Worm (Caenorhabditis elegans) whole organism, young adult: ENCODE measurements around the gene Y44A6D.5.
A peak's percentile ranks its signal among the peaks of the same experiment; 100 is the strongest.

Source experiments
- D2030.7 ChIP-seq: fragments of 200-800 bp; sonication (Bioruptor generic); IDR thresholded peaks from 2 replicates; pipeline ENCODE4 v1.3.6; 2022; ENCODE audit warnings: missing genetic modification reagents, missing genetic modification characterization, missing compliant biosample characterization
- F22D6.2 ChIP-seq: sonication (generic microtip); optimal IDR thresholded peaks from 2 replicates; lab custom pipeline; 2016; ENCODE audit warnings: mild to moderate bottlenecking, missing genetic modification characterization, missing compliant biosample characterization
- F33H1.4 ChIP-seq: fragments of 200-800 bp; sonication (Bioruptor generic); IDR thresholded peaks from 2 replicates; pipeline ENCODE4 v1.3.6; 2022; ENCODE audit warnings: missing genetic modification reagents, missing genetic modification characterization, missing compliant biosample characterization
- F55B11.4 ChIP-seq: sonication (generic microtip); optimal IDR thresholded peaks from 2 replicates; lab custom pipeline; 2016; ENCODE audit warnings: missing compliant biosample characterization, missing genetic modification characterization, borderline replicate concordance; ENCODE audit not compliant: insufficient read depth
- K12H6.12 ChIP-seq: fragments of 200-800 bp; sonication (Bioruptor generic); optimal IDR thresholded peaks from 2 replicates; lab custom pipeline; 2018; ENCODE audit warnings: mild to moderate bottlenecking, missing genetic modification characterization, missing compliant biosample characterization
- Y53G8AR.9 ChIP-seq: fragments of 200-800 bp; sonication (Bioruptor generic); conservative IDR thresholded peaks from 2 replicates; pipeline ENCODE4 v1.3.6; 2022; ENCODE audit warnings: missing genetic modification reagents, missing genetic modification characterization, missing compliant biosample characterization
- Y56A3A.18 ChIP-seq: fragments of 200-800 bp; sonication (Bioruptor generic); IDR thresholded peaks from 2 replicates; pipeline ENCODE4 v1.3.6; 2022; ENCODE audit warnings: missing genetic modification reagents, missing genetic modification characterization, missing compliant biosample characterization
- Y95B8A.8 ChIP-seq: fragments of 200-800 bp; sonication (Bioruptor generic); IDR thresholded peaks from 2 replicates; pipeline ENCODE4 v1.3.6; 2022; ENCODE audit warnings: missing genetic modification reagents, missing genetic modification characterization, missing compliant biosample characterization
- ZK185.1 ChIP-seq: sonication (generic microtip); optimal IDR thresholded peaks from 2 replicates; lab custom pipeline; 2016; ENCODE audit warnings: mild to moderate bottlenecking, missing genetic modification characterization, missing compliant biosample characterization; ENCODE audit not compliant: poor library complexity, severe bottlenecking
- akir-1 ChIP-seq: fragments of 200-800 bp; sonication (Bioruptor generic); optimal IDR thresholded peaks from 2 replicates; lab custom pipeline; 2018; ENCODE audit warnings: mild to moderate bottlenecking, missing genetic modification characterization, moderate library complexity, missing compliant biosample characterization
- aptf-3 ChIP-seq: fragments of 200-800 bp; sonication (Bioruptor generic); IDR thresholded peaks from 2 replicates; pipeline ENCODE4 v1.3.6; 2022; ENCODE audit warnings: missing genetic modification characterization, missing compliant biosample characterization
- attf-3 ChIP-seq: fragments of 200-800 bp; sonication (Bioruptor generic); conservative IDR thresholded peaks from 2 replicates; pipeline ENCODE4 v1.3.6; 2022; ENCODE audit warnings: missing genetic modification reagents, missing genetic modification characterization, missing compliant biosample characterization
- attf-5 ChIP-seq: fragments of 200-800 bp; sonication (Bioruptor generic); optimal IDR thresholded peaks from 2 replicates; lab custom pipeline; 2018; ENCODE audit warnings: mild to moderate bottlenecking, missing genetic modification characterization, missing compliant biosample characterization
- bed-2 ChIP-seq: fragments of 200-800 bp; sonication (Bioruptor generic); IDR thresholded peaks from 2 replicates; pipeline ENCODE4 v1.3.6; 2022; ENCODE audit warnings: missing genetic modification reagents, missing genetic modification characterization, missing compliant biosample characterization
- ceh-100 ChIP-seq: fragments of 200-800 bp; sonication (Bioruptor generic); IDR thresholded peaks from 2 replicates; pipeline ENCODE4 v1.3.6; 2022; ENCODE audit warnings: missing genetic modification reagents, missing genetic modification characterization, missing compliant biosample characterization
- ceh-58 ChIP-seq: fragments of 200-800 bp; sonication (Bioruptor generic); IDR thresholded peaks from 2 replicates; pipeline ENCODE4 v1.3.6; 2022; ENCODE audit warnings: missing genetic modification characterization, missing compliant biosample characterization
- die-1 ChIP-seq: sonication (generic microtip); optimal IDR thresholded peaks from 2 replicates; lab custom pipeline; 2016; ENCODE audit warnings: missing genotype, mild to moderate bottlenecking, missing genetic modification characterization, missing compliant biosample characterization
- dox-1 ChIP-seq: fragments of 200-800 bp; sonication (Bioruptor generic); IDR thresholded peaks from 2 replicates; pipeline ENCODE4 v1.3.6; 2022; ENCODE audit warnings: missing genetic modification reagents, missing genetic modification characterization, missing compliant biosample characterization
- dpff-1 ChIP-seq: sonication (generic microtip); optimal IDR thresholded peaks from 2 replicates; lab custom pipeline; 2017; ENCODE audit warnings: mild to moderate bottlenecking, missing genetic modification characterization, missing compliant biosample characterization
- hmg-20 ChIP-seq: fragments of 200-800 bp; sonication (Bioruptor generic); IDR thresholded peaks from 2 replicates; pipeline ENCODE4 v1.3.6; 2022; ENCODE audit warnings: missing genetic modification reagents, missing genetic modification characterization, missing compliant biosample characterization
- lsl-1 ChIP-seq: fragments of 200-800 bp; sonication (Bioruptor generic); optimal IDR thresholded peaks from 2 replicates; lab custom pipeline; 2018; ENCODE audit warnings: mild to moderate bottlenecking, missing genetic modification characterization, moderate library complexity, missing compliant biosample characterization
- lsy-27 ChIP-seq: sonication (generic microtip); optimal IDR thresholded peaks from 2 replicates; lab custom pipeline; 2017; ENCODE audit warnings: missing genetic modification characterization, mild to moderate bottlenecking, missing compliant biosample characterization, antibody characterized with exemption, missing genotype, borderline replicate concordance; ENCODE audit not compliant: insufficient read depth
- madf-10 ChIP-seq: sonication (generic microtip); optimal IDR thresholded peaks from 2 replicates; lab custom pipeline; 2016; ENCODE audit warnings: mild to moderate bottlenecking, missing genetic modification characterization, missing compliant biosample characterization
- madf-3 ChIP-seq: fragments of 200-800 bp; sonication (Bioruptor generic); IDR thresholded peaks from 2 replicates; pipeline ENCODE4 v1.3.6; 2022; ENCODE audit warnings: missing genetic modification reagents, missing genetic modification characterization, missing compliant biosample characterization
- madf-6 ChIP-seq: fragments of 200-800 bp; sonication (Bioruptor generic); IDR thresholded peaks from 2 replicates; pipeline ENCODE4 v1.3.6; 2022; ENCODE audit warnings: missing genetic modification reagents, missing genetic modification characterization, missing compliant biosample characterization
- mcd-1 ChIP-seq: fragments of 200-800 bp; sonication (Bioruptor generic); IDR thresholded peaks from 2 replicates; pipeline ENCODE4 v1.3.6; 2022; ENCODE audit warnings: missing genetic modification reagents, missing genetic modification characterization, missing compliant biosample characterization
- mel-28 ChIP-seq: sonication (generic microtip); optimal IDR thresholded peaks from 2 replicates; lab custom pipeline; 2016; ENCODE audit warnings: borderline replicate concordance, mild to moderate bottlenecking, missing genetic modification characterization, missing compliant biosample characterization
- mes-4 ChIP-seq: sonication (generic microtip); optimal IDR thresholded peaks from 2 replicates; lab custom pipeline; 2016; ENCODE audit warnings: missing genotype, missing genetic modification characterization, missing compliant biosample characterization
- nfya-2 ChIP-seq: fragments of 200-800 bp; sonication (Bioruptor generic); IDR thresholded peaks from 2 replicates; pipeline ENCODE4 v1.3.6; 2022; ENCODE audit warnings: missing genetic modification reagents, missing genetic modification characterization, missing compliant biosample characterization
- nhr-27 ChIP-seq: fragments of 200-800 bp; sonication (Bioruptor generic); optimal IDR thresholded peaks from 2 replicates; lab custom pipeline; 2018; ENCODE audit warnings: mild to moderate bottlenecking, missing genetic modification characterization, moderate library complexity, missing compliant biosample characterization
- nhr-80 ChIP-seq: sonication (generic microtip); optimal IDR thresholded peaks from 2 replicates; lab custom pipeline; 2016; ENCODE audit warnings: missing genetic modification characterization, missing compliant biosample characterization
- pbrm-1 ChIP-seq: fragments of 200-800 bp; sonication (Bioruptor generic); IDR thresholded peaks from 2 replicates; pipeline ENCODE4 v1.3.6; 2022; ENCODE audit warnings: missing genetic modification reagents, missing genetic modification characterization, missing compliant biosample characterization
- pha-4 ChIP-seq: fragments of 150-350 bp; sonication (generic microtip); optimal IDR thresholded peaks from 2 replicates; lab custom pipeline; 2014; ENCODE audit warnings: missing biosample characterization, missing genetic modification reagents, missing genetic modification characterization
- rec-8 ChIP-seq, 2 experiments: sonication (generic microtip); optimal IDR thresholded peaks; 2 replicates each; lab custom pipeline; 2016; ENCODE audit warnings: mild to moderate bottlenecking in 2 of 2, missing genetic modification characterization in 2 of 2, missing genetic modification reagents in 2 of 2, missing genotype in 2 of 2, missing biosample characterization in 1 of 2, missing compliant biosample characterization in 1 of 2, moderate library complexity in 1 of 2
- snpc-1.1 ChIP-seq: sonication (generic microtip); optimal IDR thresholded peaks from 2 replicates; lab custom pipeline; 2017; ENCODE audit warnings: missing genetic modification characterization, mild to moderate bottlenecking, missing compliant biosample characterization, antibody characterized with exemption, moderate library complexity, missing genotype, missing genetic modification reagents; ENCODE audit not compliant: insufficient read depth
- snpc-1.3 ChIP-seq: sonication (generic microtip); optimal IDR thresholded peaks from 2 replicates; lab custom pipeline; 2017; ENCODE audit warnings: missing genetic modification characterization, mild to moderate bottlenecking, missing compliant biosample characterization, antibody characterized with exemption, moderate library complexity, missing genotype, missing genetic modification reagents; ENCODE audit not compliant: insufficient read depth
- somi-1 ChIP-seq: fragments of 200-800 bp; sonication (Bioruptor generic); optimal IDR thresholded peaks from 2 replicates; lab custom pipeline; 2018; ENCODE audit warnings: mild to moderate bottlenecking, missing genetic modification characterization, missing compliant biosample characterization
- unc-130 ChIP-seq: sonication (generic microtip); optimal IDR thresholded peaks from 2 replicates; lab custom pipeline; 2016; ENCODE audit warnings: missing genetic modification reagents, missing genetic modification characterization, missing compliant biosample characterization
- xnd-1 ChIP-seq: sonication (generic microtip); optimal IDR thresholded peaks from 2 replicates; lab custom pipeline; 2016; ENCODE audit warnings: missing genotype, missing genetic modification reagents, missing genetic modification characterization, missing compliant biosample characterization
- zfh-2 ChIP-seq: fragments of 200-800 bp; sonication (Bioruptor generic); conservative IDR thresholded peaks from 2 replicates; pipeline ENCODE4 v1.3.6; 2022; ENCODE audit warnings: missing genetic modification reagents, missing genetic modification characterization, missing compliant biosample characterization
- ztf-18 ChIP-seq: sonication (generic microtip); optimal IDR thresholded peaks from 2 replicates; lab custom pipeline; 2016; ENCODE audit warnings: missing genotype, mild to moderate bottlenecking, missing genetic modification characterization, missing compliant biosample characterization
- ztf-22 ChIP-seq: fragments of 200-800 bp; sonication (Bioruptor generic); optimal IDR thresholded peaks from 2 replicates; lab custom pipeline; 2018; ENCODE audit warnings: mild to moderate bottlenecking, missing genetic modification characterization, moderate library complexity, missing compliant biosample characterization
- ztf-28 ChIP-seq: fragments of 200-800 bp; sonication (Bioruptor generic); IDR thresholded peaks from 2 replicates; pipeline ENCODE4 v1.3.6; 2022; ENCODE audit warnings: missing genetic modification reagents, missing genetic modification characterization, missing compliant biosample characterization
- ztf-3 ChIP-seq: fragments of 200-800 bp; sonication (Bioruptor generic); optimal IDR thresholded peaks from 2 replicates; lab custom pipeline; 2018; ENCODE audit warnings: mild to moderate bottlenecking, missing genetic modification characterization, missing compliant biosample characterization

Y44A6D.5 gene

ce11 chrV:20797918-20798317 lies 4.9 kb downstream of the Y44A6D.5 start, which contains the start of gene sdf-9:
Gene sdf-9 (plus strand): TSS chrV:20798218.
- no peak for TF ChIP-seq ztf-18 (tag; lab: Kevin White, UChicago)
- no peak for TF ChIP-seq lsl-1
- no peak for TF ChIP-seq pha-4 (tag; lab: Kevin White, UChicago)
- TF ChIP-seq madf-6 = no peak
- no peak for TF ChIP-seq mel-28 (tag; lab: Kevin White, UChicago)
- TF ChIP-seq akir-1 (GFP tag; lab: Kevin White, UChicago) = no peak
- TF ChIP-seq F22D6.2 (tag; lab: Kevin White, UChicago) = no peak
- TF ChIP-seq lsy-27 = no peak
- TF ChIP-seq Y95B8A.8 = no peak
- TF ChIP-seq attf-3 (GFP tag; lab: Robert Waterston, UW) = no peak
- TF ChIP-seq hmg-20 (GFP tag; lab: Robert Waterston, UW) = no peak
- TF ChIP-seq ztf-28 (GFP tag; lab: Robert Waterston, UW) = no peak

- TF ChIP-seq dox-1 (0 out of 2 replicates have a peak, but pooled peaks have one; percentile 15), zfh-2 (0 out of 2 replicates have a peak, but pooled peaks have one; percentile 13)
Measured at ce11 chrV:20795374-20795773, 7.4 kb downstream of the Y44A6D.5 start.

- TF ChIP-seq F22D6.2 (tag; lab: Kevin White, UChicago) (no peak), ztf-22 (GFP tag; lab: Kevin White, UChicago) (no peak), lsy-27 (no peak), bed-2 (GFP tag; lab: Robert Waterston, UW) (no peak), ZK185.1 (tag; lab: Kevin White, UChicago) (no peak), ceh-58 (GFP tag; lab: Robert Waterston, UW) (no peak), snpc-1.3 (no peak), K12H6.12 (tag; lab: Kevin White, UChicago) (peak; percentile 74), pbrm-1 (GFP tag; lab: Robert Waterston, UW) (no peak), nhr-27 (tag; lab: Kevin White, UChicago) (no peak), mcd-1 (GFP tag; lab: Robert Waterston, UW) (peak; percentile 24; the same call in 1 of the 2 replicates), dpff-1 (tag; lab: Kevin White, UChicago) (no peak), die-1 (tag; lab: Kevin White, UChicago) (no peak), ztf-18 (tag; lab: Kevin White, UChicago) (no peak), mes-4 (tag; lab: Kevin White, UChicago) (no peak), dox-1 (peak; percentile 56), Y53G8AR.9 (GFP tag; lab: Robert Waterston, UW) (no peak), rec-8 (tag; optimal IDR thresholded peaks at IDR 0.05; lab: Kevin White, UChicago) (no peak), F55B11.4 (tag; lab: Kevin White, UChicago) (no peak), D2030.7 (GFP tag; lab: Robert Waterston, UW) (no peak), attf-5 (GFP tag; lab: Kevin White, UChicago) (peak; percentile 41), madf-10 (tag; lab: Kevin White, UChicago) (peak; percentile 11), ztf-3 (GFP tag; lab: Kevin White, UChicago) (no peak), xnd-1 (tag; lab: Kevin White, UChicago) (no peak), nhr-80 (tag; lab: Kevin White, UChicago) (peak; percentile 80), zfh-2 (peak; percentile 97), nfya-2 (GFP tag; lab: Robert Waterston, UW) (no peak), ceh-100 (GFP tag; lab: Robert Waterston, UW) (no peak), madf-6 (no peak), unc-130 (GFP tag; lab: Kevin White, UChicago) (no peak), F33H1.4 (GFP tag; lab: Robert Waterston, UW) (no peak), somi-1 (GFP tag; lab: Kevin White, UChicago) (no peak), snpc-1.1 (tag; lab: Kevin White, UChicago) (no peak), aptf-3 (GFP tag; lab: Robert Waterston, UW) (0 out of 2 replicates have a peak, but pooled peaks have one; percentile 67), Y56A3A.18 (no peak), madf-3 (GFP tag; lab: Robert Waterston, UW) (no peak)
Measured at ce11 chrV:20793761-20794160, 9.0 kb downstream of the Y44A6D.5 start.
